Worm (Caenorhabditis elegans) whole organism, early embryonic: ENCODE measurements around the gene F07C4.10.

ENCODE experiments used
- ama-1 ChIP-seq: fragments of 150-350 bp; optimal IDR thresholded peaks from 2 replicates; lab custom pipeline; 2014
- flt-1 ChIP-seq: fragments of 200-800 bp; sonication (Bioruptor generic); IDR thresholded peaks from 2 replicates; pipeline ENCODE4 v1.3.6; 2022; ENCODE audit warnings: missing genetic modification characterization, missing compliant biosample characterization

DNA sequence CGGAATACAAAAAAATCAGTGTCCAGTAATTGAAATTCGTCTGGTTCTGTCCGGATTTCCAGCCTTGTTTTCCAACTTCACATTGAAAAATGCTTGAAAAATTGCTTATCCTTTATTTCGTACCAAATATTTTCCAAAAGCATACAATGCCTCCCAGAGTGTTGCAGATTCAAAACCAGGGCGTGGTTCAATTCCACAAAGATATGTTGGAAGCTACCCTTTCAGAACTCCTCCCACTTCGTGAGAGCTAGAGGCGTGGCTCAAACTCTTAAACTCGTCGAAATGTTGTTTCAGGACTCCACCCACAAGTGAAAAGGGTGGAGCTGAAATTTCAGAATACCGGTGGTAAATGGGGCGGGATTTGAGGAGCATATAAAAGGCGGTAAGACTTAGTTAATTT, 36.2 kb upstream of the F07C4.10 start, which contains the start of gene C12D5.3:
- TF ChIP-seq ama-1 (lab: Kevin White, UChicago) (no peak), flt-1 (GFP tag; lab: Robert Waterston, UW) (no peak)
